Worm (Caenorhabditis elegans) whole organism, young adult: ENCODE results near the gene epg-5.

Source experiments
- pha-4 ChIP-seq: fragments of 150-350 bp; sonication (generic microtip); optimal IDR thresholded peaks from 2 replicates; lab custom pipeline; 2014; ENCODE audit warnings: missing biosample characterization, missing genetic modification reagents, missing genetic modification characterization
- tlf-1 ChIP-seq: fragments of 200-800 bp; sonication (Bioruptor generic); optimal IDR thresholded peaks from 2 replicates; lab custom pipeline; 2018; ENCODE audit warnings: mild to moderate bottlenecking, missing genetic modification characterization, missing compliant biosample characterization
- ztf-28 ChIP-seq: fragments of 200-800 bp; sonication (Bioruptor generic); IDR thresholded peaks from 2 replicates; pipeline ENCODE4 v1.3.6; 2022; ENCODE audit warnings: missing genetic modification reagents, missing genetic modification characterization, missing compliant biosample characterization

DNA sequence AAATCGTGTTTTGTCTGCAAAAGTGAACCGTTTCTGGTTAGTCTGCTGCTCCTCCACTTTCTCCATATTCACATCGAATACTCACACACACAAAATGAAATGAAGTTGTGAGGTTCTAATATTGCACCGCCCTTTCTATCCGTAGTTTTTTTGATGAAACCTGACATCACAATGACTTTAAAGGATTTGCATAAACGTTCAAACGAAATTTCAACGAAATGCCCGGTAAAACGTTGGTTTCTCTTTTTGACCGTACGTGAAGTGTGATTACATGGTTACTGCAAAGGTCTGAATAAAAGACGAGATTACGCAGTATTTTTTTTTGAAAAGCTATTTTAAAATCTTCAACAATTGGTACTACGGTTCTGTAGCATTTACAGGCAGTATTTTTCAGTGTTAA is 45.1 kb upstream of the epg-5 start, which contains the start of gene T19D12.9:
- TF ChIP-seq ztf-28 (GFP tag; lab: Robert Waterston, UW) (no peak), pha-4 (no peak), tlf-1 (no peak)
